Fruit fly (Drosophila melanogaster): ENCODE data around the gene PNUTS.

DNA sequence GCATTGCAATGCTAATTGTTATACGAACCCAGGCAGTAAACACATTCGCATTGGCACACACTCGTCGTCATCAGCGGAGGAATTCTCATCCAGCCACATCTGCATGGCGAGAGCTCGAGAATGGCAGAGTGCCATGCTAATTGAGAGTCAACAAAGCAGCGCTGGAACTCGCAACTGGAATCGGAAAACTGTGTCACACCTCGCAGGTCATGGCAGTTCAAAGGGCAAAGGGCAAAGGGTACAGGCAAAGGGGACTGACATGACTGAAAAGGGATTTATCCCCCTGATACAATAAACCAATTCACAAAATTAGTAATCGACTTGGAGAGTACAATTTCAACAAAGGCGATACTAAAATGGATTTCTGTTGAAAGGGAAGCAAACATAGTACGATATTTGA is 30.2 kb upstream of the PNUTS start:
- TF ChIP-seq Ets98B (GFP tag; IDR thresholded peaks at IDR 0.05), result no peak
- TF ChIP-seq CG34367 (tag; optimal IDR thresholded peaks at IDR 0.05), result no peak
- no peak for TF ChIP-seq CG10348 (GFP tag; IDR thresholded peaks at IDR 0.05)
- TF ChIP-seq fd96Ca (GFP tag; IDR thresholded peaks at IDR 0.05), result no peak
- TF ChIP-seq Pif1B (GFP tag; optimal IDR thresholded peaks at IDR 0.05), result no peak
- no peak for TF ChIP-seq CG15710 (tag; optimal IDR thresholded peaks at IDR 0.05)
- TF ChIP-seq CG14655 (GFP tag; optimal IDR thresholded peaks at IDR 0.05), result no peak
